Fruit fly (Drosophila melanogaster) whole organism, embryonic: Measurements from ENCODE around the gene CG31161.

Experiments used
- ATbp ChIP-seq: fragments of 200-800 bp; sonication (Bioruptor generic); optimal IDR thresholded peaks from 2 replicates; lab custom pipeline; 2017; ENCODE audit warnings: missing biosample characterization, mild to moderate bottlenecking, missing genetic modification characterization, missing genetic modification reagents
- BEAF-32 ChIP-seq: fragments of 200-800 bp; sonication (Bioruptor generic); optimal IDR thresholded peaks from 3 replicates; lab custom pipeline; 2017; ENCODE audit warnings: missing biosample characterization, missing genetic modification characterization, mild to moderate bottlenecking, moderate library complexity, missing genetic modification reagents
- BtbVII ChIP-seq: fragments of 200-800 bp; sonication (Bioruptor generic); optimal IDR thresholded peaks from 3 replicates; lab custom pipeline; 2017; ENCODE audit warnings: missing biosample characterization, mild to moderate bottlenecking, missing genetic modification characterization
- CG10147 ChIP-seq: fragments of 200-800 bp; sonication (Bioruptor generic); optimal IDR thresholded peaks from 2 replicates; lab custom pipeline; 2019; ENCODE audit warnings: missing biosample characterization, mild to moderate bottlenecking, missing genetic modification characterization, moderate library complexity
- CG10431 ChIP-seq: fragments of 200-800 bp; sonication (Bioruptor generic); optimal IDR thresholded peaks from 3 replicates; lab custom pipeline; 2018; ENCODE audit warnings: missing biosample characterization, mild to moderate bottlenecking, missing genetic modification characterization
- CG11093 ChIP-seq: fragments of 200-800 bp; sonication (Bioruptor generic); IDR thresholded peaks from 3 replicates; pipeline ENCODE4 v1.3.6; 2022; ENCODE audit warnings: missing biosample characterization, missing genetic modification characterization
- CG11723 ChIP-seq: fragments of 200-800 bp; sonication (Bioruptor generic); optimal IDR thresholded peaks from 2 replicates; lab custom pipeline; 2017; ENCODE audit warnings: missing biosample characterization, mild to moderate bottlenecking, missing genetic modification characterization
- CG12219 ChIP-seq: fragments of 200-800 bp; sonication (Bioruptor generic); optimal IDR thresholded peaks from 3 replicates; lab custom pipeline; 2018; ENCODE audit warnings: missing biosample characterization, mild to moderate bottlenecking, missing genetic modification characterization
- CG13775 ChIP-seq: fragments of 200-800 bp; sonication (Bioruptor generic); optimal IDR thresholded peaks from 3 replicates; lab custom pipeline; 2017; ENCODE audit warnings: missing biosample characterization, mild to moderate bottlenecking, missing genetic modification characterization
- CG15073 ChIP-seq: fragments of 200-800 bp; sonication (Bioruptor generic); optimal IDR thresholded peaks from 2 replicates; lab custom pipeline; 2016; ENCODE audit warnings: missing biosample characterization, missing genetic modification characterization
- CG15269 ChIP-seq: fragments of 200-800 bp; sonication (Bioruptor generic); optimal IDR thresholded peaks from 2 replicates; lab custom pipeline; 2018; ENCODE audit warnings: missing biosample characterization, mild to moderate bottlenecking, missing genetic modification characterization, moderate library complexity
- CG1602 ChIP-seq: fragments of 200-800 bp; sonication (Bioruptor generic); optimal IDR thresholded peaks from 3 replicates; lab custom pipeline; 2016; ENCODE audit warnings: missing biosample characterization, missing genetic modification characterization
- CG1603 ChIP-seq: fragments of 200-800 bp; sonication (Bioruptor generic); optimal IDR thresholded peaks from 2 replicates; lab custom pipeline; 2019; ENCODE audit warnings: missing biosample characterization, mild to moderate bottlenecking, missing genetic modification characterization, moderate library complexity
- CG1647 ChIP-seq: fragments of 200-800 bp; sonication (Bioruptor generic); optimal IDR thresholded peaks from 3 replicates; lab custom pipeline; 2016; ENCODE audit warnings: missing biosample characterization, missing genetic modification characterization
- CG1832 ChIP-seq: fragments of 200-800 bp; sonication (Bioruptor generic); optimal IDR thresholded peaks from 2 replicates; lab custom pipeline; 2017; ENCODE audit warnings: missing biosample characterization, mild to moderate bottlenecking, missing genetic modification characterization, inconsistent platforms
- CG31365 ChIP-seq: fragments of 200-800 bp; sonication (Bioruptor generic); optimal IDR thresholded peaks from 2 replicates; lab custom pipeline; 2018; ENCODE audit warnings: missing biosample characterization, mild to moderate bottlenecking, missing genetic modification characterization
- CG34224 ChIP-seq: fragments of 200-800 bp; sonication (Bioruptor generic); IDR thresholded peaks from 3 replicates; pipeline ENCODE4 v1.3.6; 2022; ENCODE audit warnings: missing biosample characterization, missing genetic modification characterization; ENCODE audit not compliant: partially characterized antibody
- CG3726 ChIP-seq: fragments of 200-800 bp; sonication (Bioruptor generic); IDR thresholded peaks from 3 replicates; pipeline ENCODE4, ENCODE4 v1.3.6; 2022; ENCODE audit warnings: missing biosample characterization, missing genetic modification characterization
- CG6254 ChIP-seq: fragments of 200-800 bp; sonication (Bioruptor generic); optimal IDR thresholded peaks from 3 replicates; lab custom pipeline; 2017; ENCODE audit warnings: mild to moderate bottlenecking, missing biosample characterization, missing genetic modification reagents, missing genetic modification characterization
- CG7357 ChIP-seq: fragments of 200-800 bp; sonication (Bioruptor generic); IDR thresholded peaks from 3 replicates; pipeline ENCODE4 v1.3.6; 2022; ENCODE audit warnings: missing biosample characterization, missing genetic modification characterization
- CG9817 ChIP-seq: fragments of 200-800 bp; sonication (Bioruptor generic); optimal IDR thresholded peaks from 2 replicates; lab custom pipeline; 2018; ENCODE audit warnings: missing biosample characterization, mild to moderate bottlenecking, missing genetic modification characterization, moderate library complexity
- CHES-1-like ChIP-seq: fragments of 200-800 bp; sonication (Bioruptor generic); optimal IDR thresholded peaks from 2 replicates; lab custom pipeline; 2016; ENCODE audit warnings: missing biosample characterization, missing genetic modification characterization
- Dp ChIP-seq: fragments of 200-800 bp; sonication (Bioruptor generic); optimal IDR thresholded peaks from 2 replicates; lab custom pipeline; 2018; ENCODE audit warnings: missing biosample characterization, mild to moderate bottlenecking, missing genetic modification characterization, moderate library complexity
- H2.0 ChIP-seq: fragments of 200-800 bp; sonication (Bioruptor generic); IDR thresholded peaks from 2 replicates; pipeline ENCODE4 v1.3.6; 2022; ENCODE audit warnings: missing biosample characterization, missing genetic modification characterization
- HHEX ChIP-seq: fragments of 200-800 bp; sonication (Bioruptor generic); optimal IDR thresholded peaks from 3 replicates; lab custom pipeline; 2017; ENCODE audit warnings: missing biosample characterization, mild to moderate bottlenecking, missing genetic modification characterization, missing genetic modification reagents
- NfI ChIP-seq: fragments of 200-800 bp; sonication (Bioruptor generic); optimal IDR thresholded peaks from 3 replicates; lab custom pipeline; 2018; ENCODE audit warnings: missing biosample characterization, mild to moderate bottlenecking, missing genetic modification characterization, moderate library complexity
- Oaz ChIP-seq: fragments of 200-800 bp; sonication (Bioruptor generic); IDR thresholded peaks from 2 replicates; pipeline ENCODE4 v1.3.6; 2022; ENCODE audit warnings: missing biosample characterization, missing genetic modification characterization
- Ravus ChIP-seq: fragments of 200-800 bp; sonication (Bioruptor generic); IDR thresholded peaks from 2 replicates; pipeline ENCODE4 v1.3.6; 2022; ENCODE audit warnings: missing biosample characterization, missing genetic modification characterization
- Sox102F ChIP-seq: fragments of 200-800 bp; sonication (Bioruptor generic); optimal IDR thresholded peaks from 2 replicates; lab custom pipeline; 2018; ENCODE audit warnings: missing biosample characterization, mild to moderate bottlenecking, missing genetic modification characterization, moderate library complexity
- Sry-δ ChIP-seq: fragments of 200-800 bp; sonication (Bioruptor generic); optimal IDR thresholded peaks from 2 replicates; lab custom pipeline; 2016; ENCODE audit warnings: missing biosample characterization, missing genetic modification characterization
- ato ChIP-seq: fragments of 200-800 bp; sonication (Bioruptor generic); IDR thresholded peaks from 2 replicates; pipeline ENCODE4 v1.3.6; 2022; ENCODE audit warnings: missing biosample characterization, missing genetic modification characterization; ENCODE audit not compliant: partially characterized antibody
- bbx ChIP-seq: fragments of 200-800 bp; sonication (Bioruptor generic); IDR thresholded peaks from 2 replicates; pipeline ENCODE4 v1.3.6; 2022; ENCODE audit warnings: missing biosample characterization, missing genetic modification characterization; ENCODE audit not compliant: partially characterized antibody
- br ChIP-seq: fragments of >200 bp; optimal IDR thresholded peaks from 2 replicates; lab custom pipeline; 2017
- btn ChIP-seq: fragments of 200-800 bp; sonication (Bioruptor generic); optimal IDR thresholded peaks from 2 replicates; lab custom pipeline; 2016; ENCODE audit warnings: missing biosample characterization, missing genetic modification characterization
- crp ChIP-seq, 2 experiments: fragments of 200-800 bp; sonication (Bioruptor generic); optimal IDR thresholded peaks; 2 replicates in 1 of 2; 3 replicates in 1 of 2; lab custom pipeline; 2017; ENCODE audit warnings: missing biosample characterization in 2 of 2, missing genetic modification characterization in 2 of 2, mild to moderate bottlenecking in 1 of 2, moderate library complexity in 1 of 2
- dmrt11E ChIP-seq: fragments of 200-800 bp; sonication (Bioruptor generic); optimal IDR thresholded peaks from 3 replicates; lab custom pipeline; 2018; ENCODE audit warnings: missing biosample characterization, mild to moderate bottlenecking, missing genetic modification characterization, moderate library complexity
- fru ChIP-seq: fragments of >200 bp; optimal IDR thresholded peaks from 2 replicates; lab custom pipeline; 2017
- gce ChIP-seq: fragments of 200-800 bp; sonication (Bioruptor generic); IDR thresholded peaks from 3 replicates; pipeline ENCODE4 v1.3.6; 2022; ENCODE audit warnings: missing biosample characterization, missing genetic modification characterization
- ind ChIP-seq: fragments of 200-800 bp; sonication (Bioruptor generic); optimal IDR thresholded peaks from 3 replicates; lab custom pipeline; 2016; ENCODE audit warnings: missing biosample characterization, missing genetic modification characterization
- jing ChIP-seq: fragments of 200-800 bp; sonication (Bioruptor generic); optimal IDR thresholded peaks from 2 replicates; lab custom pipeline; 2018; ENCODE audit warnings: missing biosample characterization, mild to moderate bottlenecking, missing genetic modification characterization
- kay ChIP-seq: fragments of 200-800 bp; sonication (Bioruptor generic); optimal IDR thresholded peaks from 2 replicates; lab custom pipeline; 2016; ENCODE audit warnings: missing biosample characterization, missing genetic modification characterization
- peb ChIP-seq: fragments of 200-800 bp; sonication (Bioruptor generic); IDR thresholded peaks from 2 replicates; pipeline ENCODE4 v1.3.6; 2022; ENCODE audit warnings: missing biosample characterization, missing genetic modification characterization
- pfk ChIP-seq: fragments of 200-800 bp; sonication (Bioruptor generic); optimal IDR thresholded peaks from 2 replicates; lab custom pipeline; 2018; ENCODE audit warnings: missing biosample characterization, mild to moderate bottlenecking, missing genetic modification characterization, moderate library complexity
- pho ChIP-seq: fragments of 200-800 bp; sonication (Bioruptor generic); optimal IDR thresholded peaks from 2 replicates; lab custom pipeline; 2016; ENCODE audit warnings: missing biosample characterization, missing genetic modification characterization
- psq ChIP-seq: fragments of 200-800 bp; sonication (Bioruptor generic); optimal IDR thresholded peaks from 2 replicates; lab custom pipeline; 2017; ENCODE audit warnings: missing biosample characterization, missing genetic modification characterization
- scrt ChIP-seq: fragments of 200-800 bp; sonication (Bioruptor generic); optimal IDR thresholded peaks from 2 replicates; lab custom pipeline; 2018; ENCODE audit warnings: missing biosample characterization, mild to moderate bottlenecking, missing genetic modification characterization, moderate library complexity
- slou ChIP-seq: fragments of 200-800 bp; sonication (Bioruptor generic); optimal IDR thresholded peaks from 3 replicates; lab custom pipeline; 2016; ENCODE audit warnings: missing biosample characterization, missing genetic modification characterization
- so ChIP-seq: fragments of 200-800 bp; sonication (Bioruptor generic); IDR thresholded peaks from 3 replicates; pipeline ENCODE4 v1.3.6; 2022; ENCODE audit warnings: missing biosample characterization, missing genetic modification characterization
- tna ChIP-seq: fragments of 200-800 bp; sonication (Bioruptor generic); IDR thresholded peaks from 2 replicates; pipeline ENCODE4 v1.3.6; 2022; ENCODE audit warnings: missing biosample characterization, missing genetic modification characterization; ENCODE audit not compliant: partially characterized antibody
- trem ChIP-seq: fragments of 200-800 bp; optimal IDR thresholded peaks from 3 replicates; lab custom pipeline; 2019; ENCODE audit warnings: missing biosample characterization, mild to moderate bottlenecking, missing genetic modification characterization, moderate library complexity
- z ChIP-seq: fragments of 200-800 bp; sonication (Bioruptor generic); IDR thresholded peaks from 3 replicates; pipeline ENCODE4 v1.3.6; 2022; ENCODE audit warnings: missing biosample characterization, missing genetic modification characterization

The CG31161 gene

dm6 chr3R:22624737-22625136, 8.4 kb downstream of the CG31161 start (continued):
- TF ChIP-seq CG11093 (GFP tag; lab: Robert Waterston, UW) (no peak; the same call in 2 of the 3 replicates), slou (no peak), jing (GFP tag; lab: Kevin White, UChicago) (peak; percentile 48), CG7357 (GFP tag; lab: Robert Waterston, UW) (0 out of 3 replicates have a peak, but pooled peaks have one; percentile 39), NfI (GFP tag; lab: Kevin White, UChicago) (peak; percentile 36), BEAF-32 (no peak), H2.0 (GFP tag; lab: Robert Waterston, UW) (peak; percentile 48; the same call in 1 of the 2 replicates), CG34224 (GFP tag; lab: Robert Waterston, UW) (no peak), CG1832 (no peak), CG15073 (no peak), CG15269 (tag; lab: Kevin White, UChicago) (no peak), psq (GFP tag; lab: Kevin White, UChicago) (no peak), CG1602 (GFP tag; lab: Kevin White, UChicago) (peak; percentile 30), CG9817 (tag; lab: Kevin White, UChicago) (peak; percentile 39), ind (GFP tag; lab: Kevin White, UChicago) (peak; percentile 72), Oaz (peak; percentile 57; the same call in 1 of the 2 replicates), fru (lab: Kevin White, UChicago) (no peak), ATbp (GFP tag; lab: Kevin White, UChicago) (peak; percentile 55), Sox102F (GFP tag; lab: Kevin White, UChicago) (peak; percentile 77), tna (no peak), CG12219 (GFP tag; lab: Kevin White, UChicago) (peak; percentile 56), CHES-1-like (GFP tag; lab: Kevin White, UChicago) (no peak), gce (peak; percentile 56; the same call in 2 of the 3 replicates), Ravus (GFP tag; lab: Robert Waterston, UW) (peak; percentile 14; the same call in 1 of the 2 replicates), CG10147 (GFP tag; lab: Kevin White, UChicago) (no peak), pfk (no peak), trem (tag; lab: Kevin White, UChicago) (peak; percentile 42), CG3726 (GFP tag; lab: Robert Waterston, UW) (peak; percentile 54; the same call in 1 of the 3 replicates), bbx (GFP tag; lab: Robert Waterston, UW) (no peak), CG10431 (no peak), CG11723 (GFP tag; lab: Kevin White, UChicago) (no peak), Dp (GFP tag; lab: Kevin White, UChicago) (no peak), CG1603 (tag; lab: Kevin White, UChicago) (peak; percentile 82), crp (GFP tag; optimal IDR thresholded peaks at IDR 0.05; lab: Kevin White, UChicago) (no peak), pho (peak; percentile 2), so (GFP tag; lab: Robert Waterston, UW) (peak; percentile 77; the same call in 2 of the 3 replicates), br (lab: Kevin White, UChicago) (no peak), Sry-δ (GFP tag; lab: Kevin White, UChicago) (peak; percentile 1), CG13775 (peak; percentile 16), scrt (no peak), CG31365 (tag; lab: Kevin White, UChicago) (no peak), HHEX (GFP tag; lab: Kevin White, UChicago) (peak; percentile 26), z (GFP tag; lab: Robert Waterston, UW) (no peak), dmrt11E (tag; lab: Kevin White, UChicago) (peak; percentile 61), ato (GFP tag; lab: Robert Waterston, UW) (no peak), BtbVII (no peak), peb (GFP tag; lab: Robert Waterston, UW) (peak; percentile 25; the same call in 1 of the 2 replicates), CG1647 (peak; percentile 25), btn (GFP tag; lab: Kevin White, UChicago) (peak; percentile 39), kay (GFP tag; lab: Kevin White, UChicago) (no peak), CG6254 (GFP tag; lab: Kevin White, UChicago) (peak; percentile 26)
